Fruit fly (Drosophila melanogaster) whole organism, embryonic: ENCODE results near the gene dsx.
A peak's percentile ranks its signal among the peaks of the same experiment; 100 is the strongest.

Experiments used
- Awh ChIP-seq: fragments of 200-800 bp; sonication (Bioruptor generic); IDR thresholded peaks from 2 replicates; pipeline ENCODE4, ENCODE4 v1.3.6; 2022; ENCODE audit warnings: missing biosample characterization, missing genetic modification characterization
- CG10267 ChIP-seq: fragments of 200-800 bp; sonication (Bioruptor generic); optimal IDR thresholded peaks from 2 replicates; lab custom pipeline; 2018; ENCODE audit warnings: missing biosample characterization, mild to moderate bottlenecking, missing genetic modification characterization, moderate library complexity
- CG12155 ChIP-seq: fragments of 200-800 bp; sonication (Bioruptor generic); optimal IDR thresholded peaks from 3 replicates; lab custom pipeline; 2016; ENCODE audit warnings: missing biosample characterization, missing genetic modification characterization
- CG12391 ChIP-seq: fragments of 200-800 bp; sonication (Bioruptor generic); optimal IDR thresholded peaks from 3 replicates; lab custom pipeline; 2018; ENCODE audit warnings: missing biosample characterization, mild to moderate bottlenecking, missing genetic modification characterization, moderate library complexity
- CG15601 ChIP-seq: fragments of 200-800 bp; sonication (Bioruptor generic); optimal IDR thresholded peaks from 3 replicates; lab custom pipeline; 2019; ENCODE audit warnings: missing biosample characterization, mild to moderate bottlenecking, missing genetic modification characterization, moderate library complexity
- CG16815 ChIP-seq: fragments of 200-800 bp; sonication (Bioruptor generic); optimal IDR thresholded peaks from 3 replicates; lab custom pipeline; 2017; ENCODE audit warnings: missing biosample characterization, mild to moderate bottlenecking, missing genetic modification characterization
- CG17359 ChIP-seq: fragments of 200-800 bp; sonication (Bioruptor generic); optimal IDR thresholded peaks from 3 replicates; lab custom pipeline; 2018; ENCODE audit warnings: missing biosample characterization, mild to moderate bottlenecking, missing genetic modification characterization, moderate library complexity
- CG1832 ChIP-seq: fragments of 200-800 bp; sonication (Bioruptor generic); optimal IDR thresholded peaks from 2 replicates; lab custom pipeline; 2017; ENCODE audit warnings: missing biosample characterization, mild to moderate bottlenecking, missing genetic modification characterization, inconsistent platforms
- CG18476 ChIP-seq: fragments of 200-800 bp; sonication (Bioruptor generic); optimal IDR thresholded peaks from 2 replicates; lab custom pipeline; 2016; ENCODE audit warnings: missing biosample characterization, mild to moderate bottlenecking, missing genetic modification characterization
- CG18764 ChIP-seq: fragments of 200-800 bp; sonication (Bioruptor generic); optimal IDR thresholded peaks from 3 replicates; lab custom pipeline; 2016; ENCODE audit warnings: missing biosample characterization, missing genetic modification characterization
- CG2202 ChIP-seq: fragments of 200-800 bp; sonication (Bioruptor generic); optimal IDR thresholded peaks from 2 replicates; lab custom pipeline; 2018; ENCODE audit warnings: missing biosample characterization, mild to moderate bottlenecking, missing genetic modification characterization
- CG2712 ChIP-seq: fragments of 200-800 bp; optimal IDR thresholded peaks from 3 replicates; lab custom pipeline; 2019; ENCODE audit warnings: missing biosample characterization, mild to moderate bottlenecking, missing genetic modification characterization, moderate library complexity
- CG2875 ChIP-seq: fragments of 200-800 bp; sonication (Bioruptor generic); optimal IDR thresholded peaks from 2 replicates; lab custom pipeline; 2017; ENCODE audit warnings: missing biosample characterization, mild to moderate bottlenecking, missing genetic modification characterization, missing genetic modification reagents
- CG31365 ChIP-seq: fragments of 200-800 bp; sonication (Bioruptor generic); optimal IDR thresholded peaks from 2 replicates; lab custom pipeline; 2018; ENCODE audit warnings: missing biosample characterization, mild to moderate bottlenecking, missing genetic modification characterization
- CG4820 ChIP-seq: fragments of 200-800 bp; sonication (Bioruptor generic); optimal IDR thresholded peaks from 3 replicates; lab custom pipeline; 2016; ENCODE audit warnings: missing biosample characterization, missing genetic modification characterization
- CG5180 ChIP-seq: fragments of 200-800 bp; sonication (Bioruptor generic); optimal IDR thresholded peaks from 3 replicates; lab custom pipeline; 2017; ENCODE audit warnings: missing biosample characterization, missing genetic modification characterization, mild to moderate bottlenecking, moderate library complexity, missing genetic modification reagents
- CG5953 ChIP-seq: fragments of 200-800 bp; sonication (Bioruptor generic); IDR thresholded peaks from 2 replicates; pipeline ENCODE4 v1.3.6; 2022; ENCODE audit warnings: missing biosample characterization, missing genetic modification characterization
- CG6175 ChIP-seq: fragments of 200-800 bp; sonication (Bioruptor generic); IDR thresholded peaks from 3 replicates; pipeline ENCODE4 v1.3.6; 2022; ENCODE audit warnings: missing biosample characterization, missing genetic modification characterization
- CG8281 ChIP-seq: fragments of 200-800 bp; sonication (Bioruptor generic); optimal IDR thresholded peaks from 2 replicates; lab custom pipeline; 2018; ENCODE audit warnings: missing biosample characterization, mild to moderate bottlenecking, missing genetic modification characterization, moderate library complexity
- CG8924 ChIP-seq: fragments of 200-800 bp; optimal IDR thresholded peaks from 3 replicates; lab custom pipeline; 2019; ENCODE audit warnings: missing biosample characterization, mild to moderate bottlenecking, missing genetic modification characterization, moderate library complexity
- CG9817 ChIP-seq: fragments of 200-800 bp; sonication (Bioruptor generic); optimal IDR thresholded peaks from 2 replicates; lab custom pipeline; 2018; ENCODE audit warnings: missing biosample characterization, mild to moderate bottlenecking, missing genetic modification characterization, moderate library complexity
- Dbx ChIP-seq: fragments of 200-800 bp; sonication (Bioruptor generic); IDR thresholded peaks from 3 replicates; pipeline ENCODE4 v1.3.6; 2022; ENCODE audit warnings: missing biosample characterization, missing genetic modification characterization
- Deaf1 ChIP-seq: fragments of 200-800 bp; optimal IDR thresholded peaks from 3 replicates; lab custom pipeline; 2019; ENCODE audit warnings: missing biosample characterization, mild to moderate bottlenecking, missing genetic modification characterization, moderate library complexity
- Ets97D ChIP-seq: fragments of 200-800 bp; sonication (Bioruptor generic); optimal IDR thresholded peaks from 3 replicates; lab custom pipeline; 2016; ENCODE audit warnings: missing biosample characterization, missing genetic modification characterization
- GATAe ChIP-seq: fragments of 200-800 bp; sonication (Bioruptor generic); conservative IDR thresholded peaks from 2 replicates; pipeline ENCODE4 v1.3.6; 2022; ENCODE audit warnings: missing biosample characterization, missing genetic modification characterization
- Hr3 ChIP-seq: fragments of 200-800 bp; sonication (Bioruptor generic); optimal IDR thresholded peaks from 3 replicates; lab custom pipeline; 2016; ENCODE audit warnings: missing biosample characterization, missing genetic modification characterization
- Jarid2 ChIP-seq: fragments of 200-800 bp; sonication (Bioruptor generic); optimal IDR thresholded peaks from 3 replicates; lab custom pipeline; 2017; ENCODE audit warnings: mild to moderate bottlenecking, missing biosample characterization, missing genetic modification reagents, missing genetic modification characterization
- Mes4 ChIP-seq: fragments of 200-800 bp; sonication (Bioruptor generic); optimal IDR thresholded peaks from 2 replicates; lab custom pipeline; 2016; ENCODE audit warnings: missing biosample characterization, missing genetic modification characterization
- NC2α ChIP-seq: fragments of 200-800 bp; sonication (Bioruptor generic); optimal IDR thresholded peaks from 2 replicates; lab custom pipeline; 2016; ENCODE audit warnings: missing biosample characterization, missing genetic modification characterization
- aop ChIP-seq: fragments of 200-800 bp; sonication (Bioruptor generic); IDR thresholded peaks from 2 replicates; pipeline ENCODE4 v1.3.6; 2022; ENCODE audit warnings: missing biosample characterization, missing genetic modification characterization
- chif ChIP-seq, 2 experiments: fragments of 200-800 bp; sonication (Bioruptor generic); optimal IDR thresholded peaks; 3 replicates each; lab custom pipeline; 2016; ENCODE audit warnings: missing biosample characterization in 2 of 2, missing genetic modification characterization in 2 of 2
- chinmo ChIP-seq: fragments of 200-800 bp; sonication (Bioruptor generic); IDR thresholded peaks from 4 replicates; pipeline ENCODE4 v1.3.6; 2022; ENCODE audit warnings: missing biosample characterization, missing genetic modification characterization; ENCODE audit not compliant: partially characterized antibody
- danr ChIP-seq: fragments of 200-800 bp; sonication (Bioruptor generic); IDR thresholded peaks from 2 replicates; pipeline ENCODE4 v1.3.6; 2022; ENCODE audit warnings: missing biosample characterization, missing genetic modification characterization
- dati ChIP-seq: fragments of 200-800 bp; sonication (Bioruptor generic); IDR thresholded peaks from 2 replicates; pipeline ENCODE4 v1.3.6; 2022; ENCODE audit warnings: missing biosample characterization, missing genetic modification characterization
- dmrt99B ChIP-seq: fragments of 200-800 bp; sonication (Bioruptor generic); optimal IDR thresholded peaks from 2 replicates; lab custom pipeline; 2018; ENCODE audit warnings: missing biosample characterization, mild to moderate bottlenecking, missing genetic modification characterization, moderate library complexity
- emc ChIP-seq: fragments of 200-800 bp; sonication (Bioruptor generic); optimal IDR thresholded peaks from 2 replicates; lab custom pipeline; 2016; ENCODE audit warnings: missing biosample characterization, missing genetic modification characterization
- eve ChIP-seq, 2 experiments: fragments of >200 bp; optimal IDR thresholded peaks; 2 replicates each; lab custom pipeline; 2017; ENCODE audit warnings: missing biosample characterization in 2 of 2, missing genetic modification characterization in 2 of 2
- gfzf ChIP-seq: fragments of 200-800 bp; sonication (Bioruptor generic); optimal IDR thresholded peaks from 2 replicates; lab custom pipeline; 2016; ENCODE audit warnings: missing biosample characterization, mild to moderate bottlenecking, missing genetic modification characterization, moderate library complexity
- gro ChIP-seq: fragments of 200-800 bp; sonication (Bioruptor generic); optimal IDR thresholded peaks from 2 replicates; lab custom pipeline; 2016; ENCODE audit warnings: missing biosample characterization, missing genetic modification characterization
- gt ChIP-seq: fragments of 200-800 bp; sonication (Bioruptor generic); IDR thresholded peaks from 2 replicates; pipeline ENCODE4 v1.3.6; 2022; ENCODE audit warnings: missing biosample characterization, missing genetic modification characterization
- hkb ChIP-seq, 2 experiments: fragments of 200-800 bp in 1 of 2; fragments of >200 bp in 1 of 2; sonication (Bioruptor generic) in 1 of 2; IDR thresholded peaks in 1 of 2; optimal IDR thresholded peaks in 1 of 2; 2 replicates each; pipeline versions ENCODE4 v1.3.6 to Lab custom; 2017 to 2022; ENCODE audit warnings: missing biosample characterization in 1 of 2, missing genetic modification characterization in 1 of 2
- jing ChIP-seq: fragments of 200-800 bp; sonication (Bioruptor generic); optimal IDR thresholded peaks from 2 replicates; lab custom pipeline; 2018; ENCODE audit warnings: missing biosample characterization, mild to moderate bottlenecking, missing genetic modification characterization
- klu ChIP-seq: fragments of 200-800 bp; sonication (Bioruptor generic); IDR thresholded peaks from 2 replicates; pipeline ENCODE4 v1.3.6; 2022; ENCODE audit warnings: missing biosample characterization, missing genetic modification characterization
- lilli ChIP-seq: fragments of 200-800 bp; sonication (Bioruptor generic); optimal IDR thresholded peaks from 3 replicates; lab custom pipeline; 2016; ENCODE audit warnings: missing biosample characterization, missing genetic modification characterization
- odd ChIP-seq: fragments of 200-800 bp; sonication (Bioruptor generic); optimal IDR thresholded peaks from 2 replicates; lab custom pipeline; 2017; ENCODE audit warnings: missing biosample characterization, mild to moderate bottlenecking, missing genetic modification characterization
- rib ChIP-seq: fragments of 200-800 bp; sonication (Bioruptor generic); IDR thresholded peaks from 2 replicates; pipeline ENCODE4 v1.3.6; 2022; ENCODE audit warnings: missing biosample characterization, missing genetic modification characterization
- run ChIP-seq: fragments of 200-800 bp; sonication (Bioruptor generic); optimal IDR thresholded peaks from 3 replicates; lab custom pipeline; 2018; ENCODE audit warnings: missing biosample characterization, mild to moderate bottlenecking, missing genetic modification characterization
- scrt ChIP-seq: fragments of 200-800 bp; sonication (Bioruptor generic); optimal IDR thresholded peaks from 2 replicates; lab custom pipeline; 2018; ENCODE audit warnings: missing biosample characterization, mild to moderate bottlenecking, missing genetic modification characterization, moderate library complexity
- shn ChIP-seq: fragments of 200-800 bp; sonication (Bioruptor generic); optimal IDR thresholded peaks from 3 replicates; lab custom pipeline; 2016; ENCODE audit warnings: missing biosample characterization, missing genetic modification characterization
- trh ChIP-seq: fragments of 200-800 bp; sonication (Bioruptor generic); optimal IDR thresholded peaks from 2 replicates; lab custom pipeline; 2016; ENCODE audit warnings: missing biosample characterization, missing genetic modification characterization
- z ChIP-seq: fragments of 200-800 bp; sonication (Bioruptor generic); IDR thresholded peaks from 3 replicates; pipeline ENCODE4 v1.3.6; 2022; ENCODE audit warnings: missing biosample characterization, missing genetic modification characterization
- zf30C ChIP-seq: fragments of 200-800 bp; sonication (Bioruptor generic); optimal IDR thresholded peaks from 3 replicates; lab custom pipeline; 2018; ENCODE audit warnings: missing biosample characterization, mild to moderate bottlenecking, missing genetic modification characterization

dsx gene

dm6 chr3R:7920196-7920595 is 47.0 kb downstream of the dsx start, which contains the start of the genes CG10445 and lds (continued):
- TF ChIP-seq CG10267 (tag; lab: Kevin White, UChicago) (peak; percentile 50), odd (no peak), CG8281 (tag; lab: Kevin White, UChicago) (no peak), Deaf1 (tag; lab: Kevin White, UChicago) (no peak), hkb (optimal IDR thresholded peaks at IDR 0.05; lab: Kevin White, UChicago) (no peak), hkb (GFP tag; IDR thresholded peaks at IDR 0.05; lab: Robert Waterston, UW) (no peak), CG2202 (tag; lab: Kevin White, UChicago) (no peak), CG2712 (tag; lab: Kevin White, UChicago) (no peak), Ets97D (GFP tag; lab: Kevin White, UChicago) (peak; percentile 67), CG4820 (GFP tag; lab: Kevin White, UChicago) (no peak), CG16815 (no peak), GATAe (GFP tag; lab: Robert Waterston, UW) (no peak), chinmo (GFP tag; lab: Robert Waterston, UW) (peak; percentile 68; the same call in 1 of the 4 replicates), CG15601 (tag; lab: Kevin White, UChicago) (no peak), Dbx (no peak), lilli (no peak), aop (GFP tag; lab: Robert Waterston, UW) (no peak), gfzf (peak; percentile 48), CG31365 (tag; lab: Kevin White, UChicago) (no peak), CG6175 (GFP tag; lab: Robert Waterston, UW) (peak; percentile 72; the same call in 1 of the 3 replicates), emc (no peak), rib (GFP tag; lab: Robert Waterston, UW) (no peak), Awh (GFP tag; lab: Robert Waterston, UW) (no peak), CG5953 (GFP tag; lab: Robert Waterston, UW) (no peak), eve (GFP tag; optimal IDR thresholded peaks at IDR 0.05; lab: Kevin White, UChicago) (no peak), dati (no peak), shn (no peak), CG5180 (GFP tag; lab: Kevin White, UChicago) (no peak), trh (GFP tag; lab: Kevin White, UChicago) (no peak), CG18476 (GFP tag; lab: Kevin White, UChicago) (no peak), NC2α (no peak), gt (no peak), zf30C (GFP tag; lab: Kevin White, UChicago) (no peak), gro (GFP tag; lab: Kevin White, UChicago) (no peak), Mes4 (GFP tag; lab: Kevin White, UChicago) (no peak), klu (GFP tag; lab: Robert Waterston, UW) (no peak), CG12391 (no peak), run (tag; lab: Kevin White, UChicago) (no peak), CG9817 (tag; lab: Kevin White, UChicago) (no peak), danr (GFP tag; lab: Robert Waterston, UW) (no peak), CG17359 (tag; lab: Kevin White, UChicago) (no peak), CG12155 (GFP tag; lab: Kevin White, UChicago) (no peak), CG1832 (no peak), Jarid2 (GFP tag; lab: Kevin White, UChicago) (no peak), jing (GFP tag; lab: Kevin White, UChicago) (no peak), chif (GFP tag; optimal IDR thresholded peaks at IDR 0.05; lab: Kevin White, UChicago) (peak in 1 of 2 experiments; percentile 4), Hr3 (GFP tag; lab: Kevin White, UChicago) (no peak), CG8924 (tag; lab: Kevin White, UChicago) (no peak), scrt (GFP tag; lab: Kevin White, UChicago) (no peak), dmrt99B (tag; lab: Kevin White, UChicago) (no peak), CG2875 (GFP tag; lab: Kevin White, UChicago) (no peak), z (GFP tag; lab: Robert Waterston, UW) (no peak), CG18764 (peak; percentile 14)
